Fruit fly (Drosophila melanogaster): ENCODE data around the gene Sr-CIV.

The Sr-CIV gene

DNA sequence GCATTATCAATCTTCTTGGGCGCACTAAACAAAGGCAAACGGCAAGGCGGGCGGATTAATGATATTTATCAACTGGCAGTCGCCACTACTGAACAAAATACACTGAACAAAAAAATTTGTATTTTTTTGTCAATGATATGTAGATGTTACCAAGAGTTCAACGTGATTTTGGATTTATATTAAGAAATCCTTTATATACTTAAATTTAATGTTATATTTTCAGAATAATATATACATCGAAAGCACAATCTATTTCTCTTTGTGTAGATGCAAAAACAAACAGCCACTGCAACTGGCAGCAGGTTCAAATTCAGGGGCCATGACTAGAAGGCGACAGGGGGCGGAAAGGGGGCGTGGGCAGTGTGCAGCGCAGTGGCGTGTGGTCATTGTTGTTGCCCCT lies 41.1 kb downstream of the Sr-CIV start (continued):
- TF ChIP-seq CG3838 (GFP tag; optimal IDR thresholded peaks at IDR 0.05) (no peak), dimm (GFP tag; IDR thresholded peaks at IDR 0.05) (no peak), CG8765 (GFP tag; IDR thresholded peaks at IDR 0.05) (no peak), salm (tag; optimal IDR thresholded peaks at IDR 0.05) (no peak), grn (GFP tag; optimal IDR thresholded peaks at IDR 0.05) (no peak), schlank (tag; optimal IDR thresholded peaks at IDR 0.05) (no peak), lab (GFP tag; optimal IDR thresholded peaks at IDR 0.05) (no peak), CG10321 (GFP tag; IDR thresholded peaks at IDR 0.05) (no peak), CG8478 (optimal IDR thresholded peaks at IDR 0.05) (no peak), Atf-2 (GFP tag; optimal IDR thresholded peaks at IDR 0.05) (no peak), fd96Cb (tag; optimal IDR thresholded peaks at IDR 0.05) (peak; percentile 32), CG11504 (tag; optimal IDR thresholded peaks at IDR 0.05) (no peak), lmd (GFP tag; IDR thresholded peaks at IDR 0.05) (no peak), yki (optimal IDR thresholded peaks at IDR 0.05) (no peak), pita (GFP tag; optimal IDR thresholded peaks at IDR 0.05) (no peak), Bdp1 (GFP tag; optimal IDR thresholded peaks at IDR 0.05) (no peak), CG34376 (GFP tag; optimal IDR thresholded peaks at IDR 0.05) (no peak), CG3065 (GFP tag; optimal IDR thresholded peaks at IDR 0.05) (no peak), az2 (GFP tag; optimal IDR thresholded peaks at IDR 0.05) (no peak), gsb-n (tag; optimal IDR thresholded peaks at IDR 0.05) (no peak), CG15601 (tag; optimal IDR thresholded peaks at IDR 0.05) (no peak), sens (GFP tag) (peak; percentile 1), CG1792 (GFP tag; optimal IDR thresholded peaks at IDR 0.05) (no peak), CG17361 (GFP tag; IDR thresholded peaks at IDR 0.05) (no peak), CG10267 (tag; optimal IDR thresholded peaks at IDR 0.05) (peak; percentile 16), CG16813 (GFP tag; IDR thresholded peaks at IDR 0.05; ENCODE audit: partially characterized antibody) (no peak), D19A (tag; optimal IDR thresholded peaks at IDR 0.05) (no peak), crc (GFP tag; optimal IDR thresholded peaks at IDR 0.05) (no peak), CG2199 (GFP tag; IDR thresholded peaks at IDR 0.05) (no peak), CG13123 (GFP tag; optimal IDR thresholded peaks at IDR 0.05) (no peak), croc (GFP tag; conservative IDR thresholded peaks at IDR 0.05) (no peak), Tbp (GFP tag; optimal IDR thresholded peaks at IDR 0.05) (no peak), CG5245 (GFP tag; optimal IDR thresholded peaks at IDR 0.05) (no peak), slp2 (GFP tag; optimal IDR thresholded peaks at IDR 0.05) (no peak), CG16815 (GFP tag; optimal IDR thresholded peaks at IDR 0.05) (no peak), vvl (GFP tag; IDR thresholded peaks at IDR 0.05) (peak; percentile 45; the same call in 1 of the 2 replicates), CG8388 (GFP tag; optimal IDR thresholded peaks at IDR 0.05) (peak; percentile 4), wdn (GFP tag; IDR thresholded peaks at IDR 0.05) (no peak), CG7987 (GFP tag; optimal IDR thresholded peaks at IDR 0.05) (no peak), CG10543 (GFP tag; optimal IDR thresholded peaks at IDR 0.05) (no peak), sens-2 (GFP tag; IDR thresholded peaks at IDR 0.05) (no peak), ara (GFP tag; IDR thresholded peaks at IDR 0.05) (no peak), stc (GFP tag; IDR thresholded peaks at IDR 0.05) (no peak), CoRest (tag; optimal IDR thresholded peaks at IDR 0.05) (peak; percentile 10)

DNA sequence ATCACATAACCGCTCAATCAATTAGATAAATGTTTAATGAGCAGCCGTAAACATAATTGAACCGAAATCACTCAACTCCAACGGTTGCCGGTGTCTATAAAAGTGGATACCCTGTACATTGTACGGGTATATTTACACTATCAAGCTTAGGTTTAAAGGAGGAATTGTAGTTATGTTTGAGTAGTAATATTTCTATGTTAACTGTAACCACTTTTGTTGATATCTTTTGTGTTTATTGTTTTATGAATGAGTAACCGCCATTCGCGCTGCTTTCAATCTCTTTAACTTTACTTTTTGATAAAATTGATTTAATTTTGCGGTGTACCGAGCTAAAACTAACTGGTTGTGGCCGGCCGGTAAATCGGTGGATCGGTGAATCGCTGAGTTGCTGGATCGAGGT lies 41.8 kb downstream of the Sr-CIV start:
- TF ChIP-seq Drgx (GFP tag; IDR thresholded peaks at IDR 0.05) (peak; percentile 80), CrebB (tag; optimal IDR thresholded peaks at IDR 0.05) (no peak), ci (GFP tag; IDR thresholded peaks at IDR 0.05) (no peak), abd-A (tag; optimal IDR thresholded peaks at IDR 0.05) (no peak)

Data from whole organism, embryonic.